Worm (Caenorhabditis elegans) whole organism, mixed stage, embryonic: Measurements from ENCODE around the gene pitr-2.

Experiments
- lin-13 ChIP-seq: fragments of 150-350 bp; optimal IDR thresholded peaks from 2 replicates; lab custom pipeline; 2014; ENCODE audit warnings: missing biosample characterization, missing genetic modification characterization
- lsy-2 ChIP-seq: fragments of 150-350 bp; optimal IDR thresholded peaks from 2 replicates; lab custom pipeline; 2014; ENCODE audit warnings: missing biosample characterization, missing genetic modification characterization
- mab-5 ChIP-seq: fragments of 150-350 bp; optimal IDR thresholded peaks from 2 replicates; lab custom pipeline; 2014; ENCODE audit warnings: missing biosample characterization, missing genetic modification characterization
- mep-1 ChIP-seq: fragments of 150-350 bp; optimal IDR thresholded peaks from 2 replicates; lab custom pipeline; 2017; ENCODE audit warnings: missing biosample characterization, missing genetic modification reagents, missing genetic modification characterization, inconsistent platforms
- nhr-12 ChIP-seq: fragments of 150-350 bp; optimal IDR thresholded peaks from 2 replicates; lab custom pipeline; 2014; ENCODE audit warnings: missing biosample characterization, missing genetic modification characterization
- nhr-237 ChIP-seq: fragments of 150-350 bp; optimal IDR thresholded peaks from 2 replicates; lab custom pipeline; 2014; ENCODE audit warnings: missing biosample characterization, missing genetic modification characterization
- pha-4 ChIP-seq: fragments of 150-350 bp; optimal IDR thresholded peaks from 2 replicates; lab custom pipeline; 2018; ENCODE audit warnings: missing biosample characterization, missing genetic modification reagents, missing genetic modification characterization
- snpc-4 ChIP-seq: fragments of 150-350 bp; optimal IDR thresholded peaks from 2 replicates; lab custom pipeline; 2014; ENCODE audit warnings: missing biosample characterization, missing genetic modification characterization
- unc-62 ChIP-seq: fragments of 150-350 bp; optimal IDR thresholded peaks from 2 replicates; lab custom pipeline; 2014; ENCODE audit warnings: missing biosample characterization, missing genetic modification reagents, missing genetic modification characterization
- ztf-11 ChIP-seq: fragments of 150-350 bp; optimal IDR thresholded peaks from 2 replicates; lab custom pipeline; 2014; ENCODE audit warnings: missing biosample characterization, missing genetic modification characterization

- TF ChIP-seq nhr-12 (tag; lab: Kevin White, UChicago), result no peak
- no peak for TF ChIP-seq lsy-2 (tag; lab: Kevin White, UChicago)
- no peak for TF ChIP-seq snpc-4 (tag; lab: Kevin White, UChicago)
- TF ChIP-seq ztf-11 (tag; lab: Kevin White, UChicago), result no peak
- TF ChIP-seq lin-13 (tag; lab: Kevin White, UChicago), result no peak
- TF ChIP-seq mab-5 (tag; lab: Kevin White, UChicago), result no peak
- TF ChIP-seq mep-1, result no peak
- no peak for TF ChIP-seq pha-4
- TF ChIP-seq nhr-237, result no peak
- no peak for TF ChIP-seq unc-62
Measured at ce11 chrV:9132043-9132442, 5.5 kb downstream of the pitr-2 start, which contains the start of gene F21C10.1.
